Worm (Caenorhabditis elegans): Measurements from ENCODE around the gene F46H5.2.

F46H5.2 gene

ce11 chrX:7316485-7317391 is 51.3 kb downstream of the F46H5.2 start, which contains the start of the genes spp-2 and spp-6 (continued):
- TF ChIP-seq nhr-27 (tag; optimal IDR thresholded peaks at IDR 0.05) (no peak), die-1 (tag; optimal IDR thresholded peaks at IDR 0.05) (no peak), dpff-1 (tag; optimal IDR thresholded peaks at IDR 0.05) (no peak), aptf-2 (GFP tag; conservative IDR thresholded peaks at IDR 0.05) (no peak), Y53F4B.3 (GFP tag; IDR thresholded peaks at IDR 0.05) (no peak), atf-7 (tag; optimal IDR thresholded peaks at IDR 0.05) (peak; percentile 49), xnd-1 (tag; optimal IDR thresholded peaks at IDR 0.05) (no peak), ceh-27 (GFP tag; optimal IDR thresholded peaks at IDR 0.05) (no peak), egl-18 (GFP tag; IDR thresholded peaks at IDR 0.05) (no peak), F22D6.2 (tag; optimal IDR thresholded peaks at IDR 0.05) (no peak), nfya-1 (tag; optimal IDR thresholded peaks at IDR 0.05; ENCODE audit: borderline replicate concordance, insufficient read depth) (no peak), hrde-1 (tag; optimal IDR thresholded peaks at IDR 0.05; ENCODE audit: borderline replicate concordance) (no peak), let-607 (tag; optimal IDR thresholded peaks at IDR 0.05) (no peak), B0336.3 (GFP tag; IDR thresholded peaks at IDR 0.05) (peak; percentile 35; the same call in 1 of the 2 replicates), attf-3 (GFP tag; conservative IDR thresholded peaks at IDR 0.05) (no peak), lin-35 (GFP tag; optimal IDR thresholded peaks at IDR 0.05) (no peak), ceh-91 (GFP tag; IDR thresholded peaks at IDR 0.05) (no peak), lsy-27 (tag; optimal IDR thresholded peaks at IDR 0.05; ENCODE audit: borderline replicate concordance, insufficient read depth) (no peak)

All from whole organism, young adult.